Fruit fly (Drosophila melanogaster): ENCODE results near the gene Efr.
A peak's percentile ranks its signal among the peaks of the same experiment; 100 is the strongest.

Gene Efr

DNA sequence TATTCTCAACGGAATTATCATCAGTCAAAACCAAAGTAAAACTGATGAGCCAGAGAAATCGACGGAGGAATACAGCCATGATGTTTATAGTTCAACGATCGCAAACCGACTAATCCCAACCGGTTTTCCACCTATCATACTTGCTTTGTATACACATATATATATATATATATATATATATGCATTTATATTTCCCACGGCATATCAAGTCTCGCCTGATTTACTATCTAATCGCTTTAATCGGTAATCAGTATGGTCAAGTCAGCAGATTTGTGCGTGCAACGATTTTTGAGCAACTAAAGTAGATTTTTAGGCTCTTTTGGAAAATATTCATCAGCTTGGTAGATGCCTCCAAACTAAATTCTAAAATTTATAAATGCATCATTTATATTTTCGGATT lies 23.4 kb upstream of the Efr start, which contains the start of gene CG32750:
Gene CG32750, minus strand, starts transcription at position 101 of the 400 bp plus-strand sequence.
- TF ChIP-seq Sp1 (GFP tag; optimal IDR thresholded peaks at IDR 0.05) = no peak
- no peak for TF ChIP-seq ey (GFP tag; optimal IDR thresholded peaks at IDR 0.05)
- TF ChIP-seq Mio (GFP tag; optimal IDR thresholded peaks at IDR 0.05) = no peak
- no peak for TF ChIP-seq CrebA (GFP tag; optimal IDR thresholded peaks at IDR 0.05; ENCODE audit: borderline replicate concordance)
- TF ChIP-seq OdsH (GFP tag; optimal IDR thresholded peaks at IDR 0.05) = no peak
- no peak for TF ChIP-seq pan (optimal IDR thresholded peaks at IDR 0.05)
- no peak for TF ChIP-seq Abd-B (GFP tag; optimal IDR thresholded peaks at IDR 0.05)
- TF ChIP-seq lola (GFP tag; optimal IDR thresholded peaks at IDR 0.05) = no peak
- TF ChIP-seq Myc (optimal IDR thresholded peaks at IDR 0.05) = no peak
- TF ChIP-seq Hr78 (GFP tag; optimal IDR thresholded peaks at IDR 0.05) = no peak
- TF ChIP-seq h (GFP tag; optimal IDR thresholded peaks at IDR 0.05) = no peak
- TF ChIP-seq Dif (GFP tag; optimal IDR thresholded peaks at IDR 0.05; ENCODE audit: partially characterized antibody) = no peak
- TF ChIP-seq dmrt93B (GFP tag; optimal IDR thresholded peaks at IDR 0.05) = no peak
- TF ChIP-seq jim (GFP tag; optimal IDR thresholded peaks at IDR 0.05) = no peak
- TF ChIP-seq woc (GFP tag; optimal IDR thresholded peaks at IDR 0.05) = no peak
- no peak for TF ChIP-seq N (GFP tag; optimal IDR thresholded peaks at IDR 0.05)
- TF ChIP-seq Hr83 (GFP tag; optimal IDR thresholded peaks at IDR 0.05; ENCODE audit: poor library complexity, severe bottlenecking) = no peak
- no peak for TF ChIP-seq dsf (GFP tag; optimal IDR thresholded peaks at IDR 0.05; ENCODE audit: borderline replicate concordance)

DNA sequence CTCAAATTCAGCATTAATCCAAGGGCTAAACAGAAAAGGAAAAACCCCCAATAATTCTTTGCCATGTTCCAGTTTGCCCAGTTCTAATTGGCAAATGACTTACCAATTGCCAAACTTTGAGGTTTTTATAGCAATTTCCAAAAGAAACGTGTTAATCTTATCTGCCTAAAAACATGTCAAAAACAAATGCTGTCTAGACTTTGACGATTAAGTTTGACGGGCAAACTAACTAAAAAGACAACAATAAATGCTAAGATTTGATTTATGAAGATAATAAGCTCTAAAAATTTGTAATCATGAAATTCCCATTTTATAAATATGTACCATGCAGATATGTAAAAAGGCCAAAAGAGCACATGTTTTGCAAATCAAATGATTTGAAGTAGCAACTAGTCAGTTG lies 21.2 kb upstream of the Efr start, which contains the start of gene CG32751:
Gene CG32751, minus strand, starts transcription at position 101 of the 400 bp plus-strand sequence.
- TF ChIP-seq dsf (GFP tag; optimal IDR thresholded peaks at IDR 0.05; ENCODE audit: borderline replicate concordance) (no peak), CrebA (GFP tag; optimal IDR thresholded peaks at IDR 0.05; ENCODE audit: borderline replicate concordance) (no peak), sv (GFP tag; optimal IDR thresholded peaks at IDR 0.05) (no peak), pan (optimal IDR thresholded peaks at IDR 0.05) (no peak), jim (GFP tag; optimal IDR thresholded peaks at IDR 0.05) (no peak), Dif (GFP tag; optimal IDR thresholded peaks at IDR 0.05; ENCODE audit: partially characterized antibody) (no peak), h (GFP tag; optimal IDR thresholded peaks at IDR 0.05) (no peak), woc (GFP tag; optimal IDR thresholded peaks at IDR 0.05) (no peak), Hr83 (GFP tag; optimal IDR thresholded peaks at IDR 0.05; ENCODE audit: poor library complexity, severe bottlenecking) (no peak), GATAd (GFP tag; optimal IDR thresholded peaks at IDR 0.05) (no peak), HLH106 (tag; optimal IDR thresholded peaks at IDR 0.05) (no peak), Dfd (GFP tag; optimal IDR thresholded peaks at IDR 0.05) (no peak), usp (GFP tag; optimal IDR thresholded peaks at IDR 0.05) (no peak), Sp1 (GFP tag; optimal IDR thresholded peaks at IDR 0.05) (no peak), dmrt93B (GFP tag; optimal IDR thresholded peaks at IDR 0.05) (no peak)

DNA sequence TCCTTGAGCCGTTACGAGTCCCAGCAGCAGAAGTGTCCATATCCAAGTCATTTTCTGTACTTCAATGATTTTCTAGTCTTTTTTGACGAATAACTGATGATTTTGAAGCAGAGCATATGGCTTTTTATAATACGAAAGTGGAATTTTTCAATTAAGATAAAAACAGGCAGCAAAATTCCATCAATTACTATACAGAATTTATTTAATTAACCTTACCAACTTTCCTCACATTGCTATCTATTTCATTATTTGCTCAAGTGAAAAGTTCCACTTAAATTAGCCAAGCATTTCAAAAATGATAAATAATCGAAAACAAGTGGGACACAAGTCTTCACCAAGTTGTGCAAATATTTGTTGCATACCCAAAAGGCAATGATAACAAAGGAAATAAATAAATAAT lies 20.0 kb upstream of the Efr start, which contains the start of gene CG43090:
Gene CG43090, minus strand, starts transcription at position 101 of the 400 bp plus-strand sequence.
- no peak for TF ChIP-seq dmrt93B (GFP tag; optimal IDR thresholded peaks at IDR 0.05)
- TF ChIP-seq lola (GFP tag; optimal IDR thresholded peaks at IDR 0.05) = no peak
- no peak for TF ChIP-seq pan (optimal IDR thresholded peaks at IDR 0.05)
- no peak for TF ChIP-seq Hnf4 (GFP tag; optimal IDR thresholded peaks at IDR 0.05)

DNA sequence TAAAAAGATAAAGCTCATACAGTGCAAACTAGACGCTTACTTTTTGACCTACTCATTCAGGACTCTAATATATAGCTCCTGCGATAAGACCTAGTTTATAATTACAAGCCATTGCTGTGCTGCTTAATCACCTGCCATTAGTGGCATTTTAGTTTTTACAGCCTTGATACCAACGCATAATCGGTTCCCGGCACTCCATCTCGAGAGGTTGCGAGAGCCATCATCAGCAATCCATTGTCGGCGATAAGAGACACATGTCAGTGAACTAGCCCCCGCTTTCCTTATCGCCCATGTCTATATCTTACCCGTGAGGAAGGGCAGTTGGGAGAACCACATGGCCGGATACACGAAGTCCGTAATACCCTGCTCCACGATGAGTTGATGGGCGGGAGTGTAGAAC lies 18.3 kb upstream of the Efr start:
- TF ChIP-seq Sp1 (GFP tag; optimal IDR thresholded peaks at IDR 0.05) = no peak
- TF ChIP-seq dmrt93B (GFP tag; optimal IDR thresholded peaks at IDR 0.05) = no peak
- no peak for TF ChIP-seq Vsx2 (GFP tag; optimal IDR thresholded peaks at IDR 0.05; ENCODE audit: partially characterized antibody)
- no peak for TF ChIP-seq Jra (GFP tag; optimal IDR thresholded peaks at IDR 0.05)
- TF ChIP-seq usp (GFP tag; optimal IDR thresholded peaks at IDR 0.05) = no peak

DNA sequence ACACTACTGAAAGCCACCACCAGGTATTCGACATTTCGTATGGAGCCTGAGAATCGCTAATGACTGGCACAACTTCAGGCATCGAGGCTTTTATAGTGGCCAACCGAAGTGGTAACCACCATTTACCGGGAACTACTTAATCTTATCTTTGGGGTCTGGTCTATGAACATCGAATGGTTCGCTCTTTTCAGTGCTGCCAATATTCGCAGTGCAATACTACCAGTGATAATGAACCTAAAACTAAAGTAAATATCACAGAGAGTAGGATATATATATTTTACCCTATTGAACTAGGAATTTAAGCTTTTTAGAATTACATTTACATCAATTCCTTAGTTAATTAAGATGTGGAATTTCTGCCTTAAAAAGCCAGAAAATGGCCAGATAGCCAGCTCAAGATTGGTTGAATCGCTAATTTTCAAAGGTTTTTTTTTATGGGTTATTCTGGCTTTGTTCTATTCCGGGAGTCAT lies 17.2 kb upstream of the Efr start, which contains the start of gene vanin-like:
Gene vanin-like, minus strand, starts transcription at position 51 of the 471 bp plus-strand sequence.
- TF ChIP-seq sv (GFP tag; optimal IDR thresholded peaks at IDR 0.05) = no peak
- peak; percentile 25 for TF ChIP-seq Myc (optimal IDR thresholded peaks at IDR 0.05)

DNA sequence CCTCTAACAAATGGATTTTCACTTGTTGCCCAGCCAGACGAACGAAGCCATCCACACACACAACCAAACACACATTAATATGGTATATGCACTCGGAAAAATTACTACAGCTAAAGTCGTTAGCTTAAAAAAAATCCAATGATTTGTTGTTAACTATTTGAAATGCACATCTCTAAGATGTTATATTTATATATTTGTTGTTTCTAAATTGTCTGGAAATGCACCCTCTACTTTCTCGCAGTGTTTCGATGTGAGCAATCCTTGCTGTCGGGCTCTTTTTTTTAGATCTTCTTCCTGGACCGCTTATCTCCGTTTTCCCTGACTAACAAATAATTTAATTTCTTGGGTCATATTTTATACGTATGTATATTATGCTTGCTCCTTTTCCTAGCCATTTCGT lies 14.7 kb upstream of the Efr start:
- no peak for TF ChIP-seq Mio (GFP tag; optimal IDR thresholded peaks at IDR 0.05)
- no peak for TF ChIP-seq Abd-B (GFP tag; optimal IDR thresholded peaks at IDR 0.05)
- TF ChIP-seq Vsx2 (GFP tag; optimal IDR thresholded peaks at IDR 0.05; ENCODE audit: partially characterized antibody) = no peak
- TF ChIP-seq sage (GFP tag; optimal IDR thresholded peaks at IDR 0.05) = no peak
- TF ChIP-seq Rel (GFP tag; optimal IDR thresholded peaks at IDR 0.05) = no peak
- no peak for TF ChIP-seq Rel (tag; optimal IDR thresholded peaks at IDR 0.05)
- TF ChIP-seq Myc (optimal IDR thresholded peaks at IDR 0.05) = no peak
- no peak for TF ChIP-seq psq (GFP tag; optimal IDR thresholded peaks at IDR 0.05)
- no peak for TF ChIP-seq pan (optimal IDR thresholded peaks at IDR 0.05)
- no peak for TF ChIP-seq OdsH (GFP tag; optimal IDR thresholded peaks at IDR 0.05)
- no peak for TF ChIP-seq jim (GFP tag; optimal IDR thresholded peaks at IDR 0.05)
- no peak for TF ChIP-seq foxo (GFP tag; optimal IDR thresholded peaks at IDR 0.05)
- no peak for TF ChIP-seq usp (GFP tag; optimal IDR thresholded peaks at IDR 0.05)
- no peak for TF ChIP-seq CG9705 (GFP tag; optimal IDR thresholded peaks at IDR 0.05)
